Worm (Caenorhabditis elegans) whole organism, late embryonic: ENCODE measurements around the gene rnp-4.

ENCODE experiments used
- C08G9.2 ChIP-seq: sonication (generic microtip); optimal IDR thresholded peaks from 2 replicates; lab custom pipeline; 2016; ENCODE audit warnings: mild to moderate bottlenecking, missing genetic modification characterization, moderate library complexity, missing compliant biosample characterization
- K02D7.2 ChIP-seq: sonication (generic microtip); optimal IDR thresholded peaks from 2 replicates; lab custom pipeline; 2017; ENCODE audit warnings: mild to moderate bottlenecking, missing genetic modification characterization, missing compliant biosample characterization
- K09A11.1 ChIP-seq: sonication (generic microtip); optimal IDR thresholded peaks from 2 replicates; lab custom pipeline; 2017; ENCODE audit warnings: antibody characterized with exemption, mild to moderate bottlenecking, missing genetic modification characterization, missing compliant biosample characterization; ENCODE audit not compliant: insufficient read depth
- T23F11.4 ChIP-seq: fragments of 200-800 bp; sonication (Bioruptor generic); optimal IDR thresholded peaks from 2 replicates; lab custom pipeline; 2018; ENCODE audit warnings: mild to moderate bottlenecking, missing genetic modification characterization, missing compliant biosample characterization
- ahr-1 ChIP-seq: sonication (generic microtip); optimal IDR thresholded peaks from 2 replicates; lab custom pipeline; 2016; ENCODE audit warnings: missing genetic modification characterization, missing compliant biosample characterization
- ama-1 ChIP-seq: fragments of 150-350 bp; optimal IDR thresholded peaks from 2 replicates; lab custom pipeline; 2014
- ceh-14 ChIP-seq: sonication (generic microtip); optimal IDR thresholded peaks from 2 replicates; lab custom pipeline; 2016; ENCODE audit warnings: missing genotype, missing genetic modification characterization, missing compliant biosample characterization
- ceh-18 ChIP-seq: sonication (generic microtip); optimal IDR thresholded peaks from 2 replicates; lab custom pipeline; 2016; ENCODE audit warnings: missing genetic modification characterization, missing compliant biosample characterization
- ceh-22 ChIP-seq: sonication (generic microtip); optimal IDR thresholded peaks from 2 replicates; lab custom pipeline; 2017; ENCODE audit warnings: missing biosample characterization, missing genetic modification characterization
- ceh-24 ChIP-seq: sonication (generic microtip); optimal IDR thresholded peaks from 2 replicates; lab custom pipeline; 2016; ENCODE audit warnings: mild to moderate bottlenecking, missing genetic modification characterization, missing compliant biosample characterization
- ceh-30 ChIP-seq: fragments of 150-350 bp; optimal IDR thresholded peaks from 2 replicates; lab custom pipeline; 2014; ENCODE audit warnings: missing biosample characterization, missing genetic modification characterization
- ceh-31 ChIP-seq: sonication (generic microtip); optimal IDR thresholded peaks from 2 replicates; lab custom pipeline; 2016; ENCODE audit warnings: missing genetic modification characterization, missing compliant biosample characterization
- ceh-45 ChIP-seq: fragments of 200-800 bp; sonication (Bioruptor generic); IDR thresholded peaks from 2 replicates; pipeline ENCODE4 v1.3.6; 2022; ENCODE audit warnings: missing genetic modification reagents, missing genetic modification characterization, missing compliant biosample characterization
- ceh-48 ChIP-seq: sonication (generic microtip); optimal IDR thresholded peaks from 2 replicates; lab custom pipeline; 2016; ENCODE audit warnings: missing genetic modification characterization, inconsistent platforms, missing compliant biosample characterization
- ceh-6 ChIP-seq: fragments of 200-800 bp; sonication (Bioruptor generic); optimal IDR thresholded peaks from 2 replicates; lab custom pipeline; 2018; ENCODE audit warnings: mild to moderate bottlenecking, missing genetic modification characterization, missing compliant biosample characterization
- ceh-9 ChIP-seq: sonication (generic microtip); optimal IDR thresholded peaks from 2 replicates; lab custom pipeline; 2016; ENCODE audit warnings: mild to moderate bottlenecking, missing genetic modification characterization, inconsistent platforms, missing compliant biosample characterization
- dmd-4 ChIP-seq: sonication (generic microtip); optimal IDR thresholded peaks from 2 replicates; lab custom pipeline; 2016; ENCODE audit warnings: borderline replicate concordance, missing genetic modification characterization, missing compliant biosample characterization
- elt-4 ChIP-seq: sonication (generic microtip); optimal IDR thresholded peaks from 2 replicates; lab custom pipeline; 2016; ENCODE audit warnings: missing genetic modification characterization, missing compliant biosample characterization
- ets-4 ChIP-seq: sonication (generic microtip); optimal IDR thresholded peaks from 2 replicates; lab custom pipeline; 2016; ENCODE audit warnings: missing genetic modification characterization, missing compliant biosample characterization
- fkh-6 ChIP-seq: sonication (generic microtip); optimal IDR thresholded peaks from 2 replicates; lab custom pipeline; 2016; ENCODE audit warnings: missing genetic modification characterization, missing compliant biosample characterization
- hlh-8 ChIP-seq: sonication (generic microtip); optimal IDR thresholded peaks from 2 replicates; lab custom pipeline; 2016; ENCODE audit warnings: missing genotype, missing genetic modification characterization, missing compliant biosample characterization
- lim-6 ChIP-seq: sonication (generic microtip); optimal IDR thresholded peaks from 2 replicates; lab custom pipeline; 2016; ENCODE audit warnings: missing genetic modification characterization, missing compliant biosample characterization
- nfya-1 ChIP-seq: sonication (generic microtip); optimal IDR thresholded peaks from 2 replicates; lab custom pipeline; 2017; ENCODE audit warnings: missing genetic modification characterization, mild to moderate bottlenecking, missing compliant biosample characterization, antibody characterized with exemption, moderate library complexity
- odd-2 ChIP-seq: sonication (generic microtip); optimal IDR thresholded peaks from 2 replicates; lab custom pipeline; 2017; ENCODE audit warnings: antibody characterized with exemption, mild to moderate bottlenecking, missing genetic modification characterization, missing compliant biosample characterization
- pax-1 ChIP-seq: fragments of 150-350 bp; optimal IDR thresholded peaks from 2 replicates; lab custom pipeline; 2014; ENCODE audit warnings: missing biosample characterization, missing genetic modification characterization
- pha-2 ChIP-seq: sonication (generic microtip); optimal IDR thresholded peaks from 2 replicates; lab custom pipeline; 2017; ENCODE audit warnings: mild to moderate bottlenecking, missing genetic modification characterization, missing compliant biosample characterization
- pqm-1 ChIP-seq: sonication (generic microtip); optimal IDR thresholded peaks from 2 replicates; lab custom pipeline; 2016; ENCODE audit warnings: missing genetic modification characterization, missing compliant biosample characterization
- ref-2 ChIP-seq: sonication (generic microtip); optimal IDR thresholded peaks from 2 replicates; lab custom pipeline; 2016; ENCODE audit warnings: missing genetic modification characterization, missing compliant biosample characterization
- rnt-1 ChIP-seq: sonication (generic microtip); optimal IDR thresholded peaks from 2 replicates; lab custom pipeline; 2016; ENCODE audit warnings: missing genetic modification characterization, missing compliant biosample characterization
- sdc-2 ChIP-seq: sonication (generic microtip); optimal IDR thresholded peaks from 2 replicates; lab custom pipeline; 2016; ENCODE audit warnings: missing genotype, missing genetic modification characterization, missing compliant biosample characterization
- sox-2 ChIP-seq: fragments of 200-800 bp; sonication (Bioruptor generic); IDR thresholded peaks from 2 replicates; pipeline ENCODE4 v1.3.6; 2022; ENCODE audit warnings: missing genetic modification reagents, missing genetic modification characterization, missing compliant biosample characterization
- sox-4 ChIP-seq: sonication (generic microtip); optimal IDR thresholded peaks from 2 replicates; lab custom pipeline; 2017; ENCODE audit warnings: mild to moderate bottlenecking, missing genetic modification characterization, inconsistent platforms, missing compliant biosample characterization
- tbx-2 ChIP-seq: sonication (generic microtip); optimal IDR thresholded peaks from 2 replicates; lab custom pipeline; 2016; ENCODE audit warnings: missing genetic modification characterization, missing compliant biosample characterization
- ttx-3 ChIP-seq: sonication (generic microtip); optimal IDR thresholded peaks from 2 replicates; lab custom pipeline; 2016; ENCODE audit warnings: missing genetic modification reagents, missing genetic modification characterization, missing compliant biosample characterization
- unc-3 ChIP-seq, 2 experiments: fragments of 200-800 bp in 1 of 2; sonication (Bioruptor generic) in 1 of 2; sonication (generic microtip) in 1 of 2; conservative IDR thresholded peaks in 1 of 2; optimal IDR thresholded peaks in 1 of 2; 2 replicates each; pipeline versions ENCODE4 v1.3.6 to Lab custom; 2016 to 2022; ENCODE audit warnings: missing compliant biosample characterization in 2 of 2, missing genetic modification characterization in 2 of 2, missing genetic modification reagents in 1 of 2
- unc-42 ChIP-seq: sonication (generic microtip); optimal IDR thresholded peaks from 2 replicates; lab custom pipeline; 2016; ENCODE audit warnings: missing genotype, missing genetic modification characterization, missing compliant biosample characterization
- unc-55 ChIP-seq: sonication (generic microtip); optimal IDR thresholded peaks from 2 replicates; lab custom pipeline; 2017; ENCODE audit warnings: missing biosample characterization, missing genetic modification reagents, missing genetic modification characterization
- unc-86 ChIP-seq: sonication (generic microtip); optimal IDR thresholded peaks from 2 replicates; lab custom pipeline; 2016; ENCODE audit warnings: missing genetic modification characterization, missing compliant biosample characterization

rnp-4 gene

ce11 chrIII:4449357-4449756 lies 43.3 kb downstream of the rnp-4 start:
- TF ChIP-seq sdc-2 (tag; lab: Kevin White, UChicago) = no peak
- TF ChIP-seq rnt-1 (tag; lab: Kevin White, UChicago) = no peak
- TF ChIP-seq fkh-6 (tag; lab: Kevin White, UChicago) = no peak
- TF ChIP-seq hlh-8 (tag; lab: Kevin White, UChicago) = no peak
- TF ChIP-seq K09A11.1 = no peak
- TF ChIP-seq sox-2 (GFP tag; lab: Robert Waterston, UW) = no peak
- no peak for TF ChIP-seq unc-86
- TF ChIP-seq K02D7.2 (tag; lab: Kevin White, UChicago) = no peak
- TF ChIP-seq unc-55 (GFP tag; lab: Kevin White, UChicago) = no peak
- no peak for TF ChIP-seq ceh-45 (GFP tag; lab: Robert Waterston, UW)
- TF ChIP-seq ahr-1 (tag; lab: Kevin White, UChicago) = no peak
- TF ChIP-seq elt-4 (tag; lab: Kevin White, UChicago) = no peak
- TF ChIP-seq T23F11.4 = no peak
- TF ChIP-seq ttx-3 (tag; lab: Kevin White, UChicago) = no peak

ce11 chrIII:4449893-4450579 lies 44.0 kb downstream of the rnp-4 start, which contains the start of gene ceh-43:
ceh-43 (minus strand) TSS chrIII:4449943.
- TF ChIP-seq tbx-2 (tag; lab: Kevin White, UChicago) = no peak
- TF ChIP-seq ets-4 (tag; lab: Kevin White, UChicago) = no peak
- no peak for TF ChIP-seq ahr-1 (tag; lab: Kevin White, UChicago)
- TF ChIP-seq pax-1 (tag; lab: Kevin White, UChicago) = no peak
- TF ChIP-seq ceh-6 (GFP tag; lab: Kevin White, UChicago) = no peak
- TF ChIP-seq dmd-4 (tag; lab: Kevin White, UChicago) = no peak
- TF ChIP-seq pqm-1 = no peak
- TF ChIP-seq K09A11.1 = no peak
- TF ChIP-seq lim-6 = no peak
- no peak for TF ChIP-seq elt-4 (tag; lab: Kevin White, UChicago)
- TF ChIP-seq ceh-9 (tag; lab: Kevin White, UChicago) = no peak
- TF ChIP-seq sdc-2 (tag; lab: Kevin White, UChicago) = no peak

ce11 chrIII:4450773-4451423 lies 44.8 kb downstream of the rnp-4 start:
- no peak for TF ChIP-seq ref-2 (tag; lab: Kevin White, UChicago)
- TF ChIP-seq ceh-18 (tag; lab: Kevin White, UChicago) = no peak
- TF ChIP-seq C08G9.2 = no peak
- TF ChIP-seq ceh-24 (tag; lab: Kevin White, UChicago) = no peak
- no peak for TF ChIP-seq ceh-48 (tag; lab: Kevin White, UChicago)
- TF ChIP-seq ceh-31 = peak; percentile 79
- TF ChIP-seq sox-4 (tag; lab: Kevin White, UChicago) = no peak
- no peak for TF ChIP-seq pha-2
- no peak for TF ChIP-seq ceh-6 (GFP tag; lab: Kevin White, UChicago)
- TF ChIP-seq fkh-6 (tag; lab: Kevin White, UChicago) = peak; percentile 40
- TF ChIP-seq ceh-14 (tag; lab: Kevin White, UChicago) = no peak
- no peak for TF ChIP-seq ceh-22
- no peak for TF ChIP-seq T23F11.4
- peak; percentile 11 for TF ChIP-seq tbx-2 (tag; lab: Kevin White, UChicago)
- TF ChIP-seq ama-1 (lab: Kevin White, UChicago) = no peak
- peak; percentile 66 for TF ChIP-seq nfya-1 (tag; lab: Kevin White, UChicago)
- TF ChIP-seq unc-3 (GFP tag; conservative IDR thresholded peaks at IDR 0.05; lab: Robert Waterston, UW) = no peak
- TF ChIP-seq unc-3 (tag; optimal IDR thresholded peaks at IDR 0.05; lab: Kevin White, UChicago) = no peak
- no peak for TF ChIP-seq unc-42 (tag; lab: Kevin White, UChicago)
- no peak for TF ChIP-seq ceh-30 (tag; lab: Kevin White, UChicago)
- TF ChIP-seq ets-4 (tag; lab: Kevin White, UChicago) = no peak
- TF ChIP-seq odd-2 (tag; lab: Kevin White, UChicago) = no peak
